Fruit fly (Drosophila melanogaster) whole organism, prepupa: Measurements from ENCODE around the gene CG14174.
A peak's percentile ranks its signal among the peaks of the same experiment; 100 is the strongest.

ENCODE experiments used
- Blimp-1 ChIP-seq: fragments of 200-800 bp; sonication (Bioruptor generic); optimal IDR thresholded peaks from 3 replicates; lab custom pipeline; 2017; ENCODE audit warnings: missing biosample characterization, missing genetic modification characterization, mild to moderate bottlenecking, moderate library complexity, missing genetic modification reagents
- CG10631 ChIP-seq: fragments of 200-800 bp; sonication (Bioruptor generic); optimal IDR thresholded peaks from 2 replicates; lab custom pipeline; 2016; ENCODE audit warnings: missing biosample characterization, missing genetic modification characterization
- CG1621 ChIP-seq: fragments of 200-800 bp; sonication (Bioruptor generic); optimal IDR thresholded peaks from 3 replicates; lab custom pipeline; 2018; ENCODE audit warnings: missing biosample characterization, mild to moderate bottlenecking, missing genetic modification characterization
- CG16779 ChIP-seq: fragments of 200-800 bp; sonication (Bioruptor generic); optimal IDR thresholded peaks from 3 replicates; lab custom pipeline; 2017; ENCODE audit warnings: missing biosample characterization, mild to moderate bottlenecking, missing genetic modification characterization
- CG3032 ChIP-seq: fragments of 200-800 bp; optimal IDR thresholded peaks from 2 replicates; lab custom pipeline; 2019; ENCODE audit warnings: missing biosample characterization, mild to moderate bottlenecking, missing genetic modification characterization, moderate library complexity
- CG32006 ChIP-seq: fragments of 200-800 bp; sonication (Bioruptor generic); optimal IDR thresholded peaks from 3 replicates; lab custom pipeline; 2017; ENCODE audit warnings: missing biosample characterization, mild to moderate bottlenecking, missing genetic modification characterization
- CG3919 ChIP-seq: fragments of 200-800 bp; sonication (Bioruptor generic); optimal IDR thresholded peaks from 3 replicates; lab custom pipeline; 2016; ENCODE audit warnings: missing biosample characterization, missing genetic modification characterization
- CG6163 ChIP-seq: fragments of 200-800 bp; sonication (Bioruptor generic); IDR thresholded peaks from 3 replicates; pipeline ENCODE4 v1.3.6; 2022; ENCODE audit warnings: missing biosample characterization, missing genetic modification characterization
- CG6276 ChIP-seq: fragments of 200-800 bp; sonication (Bioruptor generic); optimal IDR thresholded peaks from 2 replicates; lab custom pipeline; 2017; ENCODE audit warnings: missing biosample characterization, mild to moderate bottlenecking, missing genetic modification characterization
- CG8119 ChIP-seq: fragments of 200-800 bp; sonication (Bioruptor generic); IDR thresholded peaks from 3 replicates; pipeline ENCODE4 v1.3.6; 2022; ENCODE audit warnings: missing biosample characterization, missing genetic modification characterization
- Eip75B ChIP-seq: fragments of 200-800 bp; sonication (Bioruptor generic); optimal IDR thresholded peaks from 3 replicates; lab custom pipeline; 2016; ENCODE audit warnings: missing biosample characterization, missing genetic modification characterization
- Eip78C ChIP-seq: fragments of 200-800 bp; sonication (Bioruptor generic); peaks from one replicate; lab custom pipeline; 2016; ENCODE audit warnings: missing biosample characterization, missing genetic modification characterization
- Ets21C ChIP-seq: fragments of 200-800 bp; sonication (Bioruptor generic); optimal IDR thresholded peaks from 3 replicates; lab custom pipeline; 2016; ENCODE audit warnings: missing biosample characterization, missing genetic modification characterization
- Hr38 ChIP-seq: sonication (Bioruptor generic); optimal IDR thresholded peaks from 2 replicates; lab custom pipeline; 2016; ENCODE audit warnings: missing biosample characterization, missing genetic modification characterization
- Hr39 ChIP-seq: fragments of 200-800 bp; sonication (Bioruptor generic); optimal IDR thresholded peaks from 2 replicates; lab custom pipeline; 2016; ENCODE audit warnings: missing biosample characterization, missing genetic modification characterization
- Hr4 ChIP-seq: fragments of 200-800 bp; sonication (Bioruptor generic); optimal IDR thresholded peaks from 3 replicates; lab custom pipeline; 2016; ENCODE audit warnings: missing biosample characterization, missing genetic modification characterization
- OdsH ChIP-seq: fragments of 200-800 bp; sonication (Bioruptor generic); optimal IDR thresholded peaks from 3 replicates; lab custom pipeline; 2016; ENCODE audit warnings: missing biosample characterization, missing genetic modification characterization
- Smox ChIP-seq: fragments of 200-800 bp; sonication (Bioruptor generic); optimal IDR thresholded peaks from 3 replicates; lab custom pipeline; 2016; ENCODE audit warnings: missing biosample characterization, missing genetic modification characterization
- Sox14 ChIP-seq: fragments of 200-800 bp; sonication (Bioruptor generic); optimal IDR thresholded peaks from 3 replicates; lab custom pipeline; 2016; ENCODE audit warnings: missing biosample characterization, missing genetic modification characterization
- Sox15 ChIP-seq: fragments of 200-800 bp; sonication (Bioruptor generic); optimal IDR thresholded peaks from 3 replicates; lab custom pipeline; 2016; ENCODE audit warnings: missing biosample characterization, missing genetic modification characterization
- cyc ChIP-seq: fragments of 200-800 bp; sonication (Bioruptor generic); optimal IDR thresholded peaks from 3 replicates; lab custom pipeline; 2016; ENCODE audit warnings: missing biosample characterization, missing genetic modification characterization
- dac ChIP-seq: fragments of 200-800 bp; sonication (Bioruptor generic); optimal IDR thresholded peaks from 2 replicates; lab custom pipeline; 2017; ENCODE audit warnings: missing biosample characterization, mild to moderate bottlenecking, missing genetic modification characterization
- dsx ChIP-seq: fragments of 200-800 bp; optimal IDR thresholded peaks from 3 replicates; lab custom pipeline; 2019; ENCODE audit warnings: missing biosample characterization, mild to moderate bottlenecking, missing genetic modification characterization, moderate library complexity; ENCODE audit not compliant: poor library complexity, severe bottlenecking
- eg ChIP-seq: fragments of 200-800 bp; sonication (Bioruptor generic); IDR thresholded peaks from 3 replicates; pipeline ENCODE4 v1.3.6; 2022; ENCODE audit warnings: missing biosample characterization, missing genetic modification characterization
- esn ChIP-seq: fragments of 200-800 bp; sonication (Bioruptor generic); optimal IDR thresholded peaks from 2 replicates; lab custom pipeline; 2016; ENCODE audit warnings: missing biosample characterization, mild to moderate bottlenecking, missing genetic modification characterization, moderate library complexity
- fd59A ChIP-seq: fragments of 200-800 bp; sonication (Bioruptor generic); optimal IDR thresholded peaks from 2 replicates; lab custom pipeline; 2017; ENCODE audit warnings: missing biosample characterization, mild to moderate bottlenecking, missing genetic modification characterization, missing genetic modification reagents
- fd85E ChIP-seq: fragments of 200-800 bp; sonication (Bioruptor generic); optimal IDR thresholded peaks from 3 replicates; lab custom pipeline; 2016; ENCODE audit warnings: missing biosample characterization, missing genetic modification characterization
- fkh ChIP-seq: fragments of 200-800 bp; sonication (Bioruptor generic); optimal IDR thresholded peaks from 3 replicates; lab custom pipeline; 2017; ENCODE audit warnings: missing biosample characterization, mild to moderate bottlenecking, missing genetic modification characterization, moderate library complexity
- lz ChIP-seq: fragments of 200-800 bp; sonication (Bioruptor generic); optimal IDR thresholded peaks from 3 replicates; lab custom pipeline; 2016; ENCODE audit warnings: missing biosample characterization, missing genetic modification characterization
- pdm3 ChIP-seq: fragments of 200-800 bp; sonication (Bioruptor generic); optimal IDR thresholded peaks from 3 replicates; lab custom pipeline; 2016; ENCODE audit warnings: missing biosample characterization, missing genetic modification characterization
- spab ChIP-seq: fragments of 200-800 bp; sonication (Bioruptor generic); optimal IDR thresholded peaks from 2 replicates; lab custom pipeline; 2017; ENCODE audit warnings: missing biosample characterization, mild to moderate bottlenecking, missing genetic modification characterization, missing genetic modification reagents
- svp ChIP-seq: fragments of 200-800 bp; sonication (Bioruptor generic); peaks from one replicate; lab custom pipeline; 2016; ENCODE audit warnings: missing biosample characterization, missing genetic modification characterization
- vri ChIP-seq: fragments of 200-800 bp; sonication (Bioruptor generic); optimal IDR thresholded peaks from 3 replicates; lab custom pipeline; 2016; ENCODE audit warnings: missing biosample characterization, mild to moderate bottlenecking, missing genetic modification characterization

Gene CG14174

dm6 chr3L:9703495-9703894 is 15.6 kb upstream of the CG14174 start, which contains the start of gene CG6761:
Gene CG6761, minus strand, starts transcription at chr3L:9703595.
- no peak for TF ChIP-seq Smox (GFP tag; lab: Kevin White, UChicago)
- TF ChIP-seq OdsH (GFP tag; lab: Kevin White, UChicago) = no peak
- no peak for TF ChIP-seq fd59A (GFP tag; lab: Kevin White, UChicago)
- no peak for TF ChIP-seq fd85E (GFP tag; lab: Kevin White, UChicago)
- TF ChIP-seq, all 60 proteins: peak for 0

- TF ChIP-seq CG1621 = peak; percentile 85
- TF ChIP-seq esn (GFP tag; lab: Kevin White, UChicago) = peak; percentile 9
- TF ChIP-seq cyc = no peak
- no peak for TF ChIP-seq CG6163 (GFP tag; lab: Robert Waterston, UW)
- TF ChIP-seq spab (GFP tag; lab: Kevin White, UChicago) = no peak
- peak; percentile 63 for TF ChIP-seq svp
- TF ChIP-seq Ets21C = no peak
- TF ChIP-seq eg (GFP tag; lab: Robert Waterston, UW) = 0 out of 3 replicates have a peak, but pooled peaks have one; percentile 28
- no peak for TF ChIP-seq Eip75B
- no peak for TF ChIP-seq CG10631 (GFP tag; lab: Kevin White, UChicago)
- TF ChIP-seq dac (GFP tag; lab: Kevin White, UChicago) = no peak
- no peak for TF ChIP-seq Sox15 (GFP tag; lab: Kevin White, UChicago)
These were observed 14.9 kb upstream of the CG14174 start, which contains the start of gene CG16711 for dm6 chr3L:9704162-9704748. Gene CG16711, plus strand, starts transcription at chr3L:9704331.

- TF ChIP-seq CG3919 (no peak), CG32006 (GFP tag; lab: Kevin White, UChicago) (no peak), CG6163 (GFP tag; lab: Robert Waterston, UW) (no peak), Hr4 (GFP tag; lab: Kevin White, UChicago) (no peak)
These were observed 13.5 kb upstream of the CG14174 start for dm6 chr3L:9705591-9705990.

dm6 chr3L:9708797-9709196 is 10.3 kb upstream of the CG14174 start:
- TF ChIP-seq cyc (no peak), CG16779 (tag; lab: Kevin White, UChicago) (no peak), Ets21C (no peak), vri (GFP tag; lab: Kevin White, UChicago) (no peak), lz (GFP tag; lab: Kevin White, UChicago) (no peak), Smox (GFP tag; lab: Kevin White, UChicago) (no peak), dsx (no peak), Hr38 (GFP tag; lab: Kevin White, UChicago) (no peak), Sox15 (GFP tag; lab: Kevin White, UChicago) (no peak), CG6276 (GFP tag; lab: Kevin White, UChicago) (no peak), svp (no peak), Hr4 (GFP tag; lab: Kevin White, UChicago) (no peak), CG3032 (no peak), fkh (no peak), Blimp-1 (GFP tag; lab: Kevin White, UChicago) (no peak), eg (GFP tag; lab: Robert Waterston, UW) (no peak), CG6163 (GFP tag; lab: Robert Waterston, UW) (no peak), Sox14 (GFP tag; lab: Kevin White, UChicago) (no peak), CG1621 (no peak)

dm6 chr3L:9711203-9711602 is 7.9 kb upstream of the CG14174 start:
- TF ChIP-seq svp (peak; percentile 8), fd59A (GFP tag; lab: Kevin White, UChicago) (no peak)

- peak; percentile 43 for TF ChIP-seq Sox14 (GFP tag; lab: Kevin White, UChicago)
- TF ChIP-seq CG8119 (GFP tag; lab: Robert Waterston, UW) = no peak
- TF ChIP-seq Eip78C (GFP tag; lab: Kevin White, UChicago) = peak; percentile 76
- peak; percentile 6 for TF ChIP-seq cyc
- TF ChIP-seq Hr39 = peak; percentile 16
- peak; percentile 17 for TF ChIP-seq lz (GFP tag; lab: Kevin White, UChicago)
- peak; percentile 45 for TF ChIP-seq esn (GFP tag; lab: Kevin White, UChicago)
- TF ChIP-seq CG6163 (GFP tag; lab: Robert Waterston, UW) = no peak
- no peak for TF ChIP-seq pdm3 (GFP tag; lab: Kevin White, UChicago)
- TF ChIP-seq svp = peak; percentile 64
These were observed 6.9 kb upstream of the CG14174 start for dm6 chr3L:9712066-9712789.
